Worm (Caenorhabditis elegans) whole organism, L4 larva: ENCODE measurements around the gene Y73F8A.26.

ENCODE experiments used
- D1046.2 ChIP-seq: fragments of 200-800 bp; sonication (Bioruptor generic); IDR thresholded peaks from 2 replicates; pipeline ENCODE4 v1.3.6; 2022; ENCODE audit warnings: missing genetic modification characterization, missing compliant biosample characterization
- T26A8.4 ChIP-seq: fragments of 200-800 bp; sonication (Bioruptor generic); IDR thresholded peaks from 2 replicates; pipeline ENCODE4 v1.3.6; 2022; ENCODE audit warnings: missing genetic modification characterization, missing compliant biosample characterization
- Y5F2A.4 ChIP-seq: fragments of 200-800 bp; sonication (Bioruptor generic); optimal IDR thresholded peaks from 2 replicates; lab custom pipeline; 2018; ENCODE audit warnings: mild to moderate bottlenecking, missing genetic modification characterization, missing compliant biosample characterization
- ZK337.2 ChIP-seq: fragments of 200-800 bp; sonication (Bioruptor generic); IDR thresholded peaks from 2 replicates; pipeline ENCODE4 v1.3.6; 2022; ENCODE audit warnings: missing genetic modification reagents, missing genetic modification characterization, missing compliant biosample characterization
- ceh-20 ChIP-seq: fragments of 200-800 bp; sonication (Bioruptor generic); IDR thresholded peaks from 2 replicates; pipeline ENCODE4 v1.3.6; 2022; ENCODE audit warnings: missing genetic modification reagents, missing genetic modification characterization, missing compliant biosample characterization
- ceh-28 ChIP-seq: fragments of 150-350 bp; optimal IDR thresholded peaks from 2 replicates; lab custom pipeline; 2014; ENCODE audit warnings: missing biosample characterization, missing genetic modification reagents, missing genetic modification characterization
- cey-2 ChIP-seq: sonication (generic microtip); optimal IDR thresholded peaks from 3 replicates; lab custom pipeline; 2017; ENCODE audit warnings: missing genetic modification characterization, mild to moderate bottlenecking, missing compliant biosample characterization, antibody characterized with exemption, borderline replicate concordance; ENCODE audit not compliant: insufficient read depth
- daf-12 ChIP-seq: fragments of 150-350 bp; optimal IDR thresholded peaks from 2 replicates; lab custom pipeline; 2014; ENCODE audit warnings: missing biosample characterization, missing genetic modification reagents, missing genetic modification characterization
- duxl-1 ChIP-seq: sonication (generic microtip); optimal IDR thresholded peaks from 2 replicates; lab custom pipeline; 2016; ENCODE audit warnings: mild to moderate bottlenecking, missing genetic modification characterization, moderate library complexity, missing compliant biosample characterization; ENCODE audit not compliant: poor library complexity
- dve-1 ChIP-seq: sonication (generic microtip); optimal IDR thresholded peaks from 2 replicates; lab custom pipeline; 2017; ENCODE audit warnings: antibody characterized with exemption, mild to moderate bottlenecking, missing genetic modification characterization, missing compliant biosample characterization; ENCODE audit not compliant: insufficient read depth
- fos-1 ChIP-seq: fragments of 150-350 bp; optimal IDR thresholded peaks from 2 replicates; lab custom pipeline; 2014; ENCODE audit warnings: missing biosample characterization, missing genetic modification characterization
- gei-8 ChIP-seq: fragments of 200-800 bp; sonication (Bioruptor generic); optimal IDR thresholded peaks from 2 replicates; lab custom pipeline; 2018; ENCODE audit warnings: mild to moderate bottlenecking, missing genetic modification characterization, missing compliant biosample characterization
- hif-1 ChIP-seq, 2 experiments: sonication (generic microtip); optimal IDR thresholded peaks; 2 replicates each; lab custom pipeline; 2016 to 2017; ENCODE audit warnings: missing compliant biosample characterization in 2 of 2, missing genetic modification characterization in 2 of 2, missing genetic modification reagents in 2 of 2, missing genotype in 2 of 2, mild to moderate bottlenecking in 1 of 2
- lin-13 ChIP-seq: fragments of 150-350 bp; optimal IDR thresholded peaks from 2 replicates; lab custom pipeline; 2014; ENCODE audit warnings: missing biosample characterization, missing genetic modification reagents, missing genetic modification characterization
- lin-15B ChIP-seq: fragments of 150-350 bp; sonication (generic microtip); optimal IDR thresholded peaks from 3 replicates; lab custom pipeline; 2014; ENCODE audit warnings: missing biosample characterization, missing genetic modification characterization
- mep-1 ChIP-seq: fragments of 150-350 bp; sonication (generic microtip); optimal IDR thresholded peaks from 3 replicates; lab custom pipeline; 2014; ENCODE audit warnings: missing biosample characterization, missing genetic modification characterization
- mes-2 ChIP-seq: sonication (generic microtip); optimal IDR thresholded peaks from 2 replicates; lab custom pipeline; 2016; ENCODE audit warnings: missing genotype, mild to moderate bottlenecking, missing genetic modification characterization, missing compliant biosample characterization; ENCODE audit not compliant: poor library complexity, severe bottlenecking
- nhr-10 ChIP-seq: fragments of 150-350 bp; optimal IDR thresholded peaks from 2 replicates; lab custom pipeline; 2014; ENCODE audit warnings: missing biosample characterization, missing genetic modification characterization
- nhr-41 ChIP-seq: fragments of 200-800 bp; sonication (Bioruptor generic); IDR thresholded peaks from 2 replicates; pipeline ENCODE4 v1.3.6; 2022; ENCODE audit warnings: missing genetic modification reagents, missing genetic modification characterization, missing compliant biosample characterization
- nhr-42 ChIP-seq: fragments of 200-800 bp; sonication (Bioruptor generic); IDR thresholded peaks from 2 replicates; pipeline ENCODE4 v1.3.6; 2022; ENCODE audit warnings: missing genetic modification characterization, missing compliant biosample characterization
- nhr-6 ChIP-seq: fragments of 150-350 bp; optimal IDR thresholded peaks from 2 replicates; lab custom pipeline; 2014; ENCODE audit warnings: missing biosample characterization, missing genetic modification characterization
- php-3 ChIP-seq: fragments of 200-800 bp; sonication (Bioruptor generic); IDR thresholded peaks from 2 replicates; pipeline ENCODE4 v1.3.6; 2022; ENCODE audit warnings: missing genetic modification reagents, missing genetic modification characterization, missing compliant biosample characterization
- rbr-2 ChIP-seq: sonication (generic microtip); optimal IDR thresholded peaks from 2 replicates; lab custom pipeline; 2016; ENCODE audit warnings: missing genotype, missing genetic modification characterization, missing compliant biosample characterization
- skn-1 ChIP-seq: fragments of 150-350 bp; optimal IDR thresholded peaks from 2 replicates; lab custom pipeline; 2014; ENCODE audit warnings: missing biosample characterization, missing genetic modification characterization
- snpc-1.2 ChIP-seq: fragments of 200-800 bp; sonication (Bioruptor generic); IDR thresholded peaks from 2 replicates; pipeline ENCODE4 v1.3.6; 2022; ENCODE audit warnings: missing genetic modification reagents, missing genetic modification characterization, missing compliant biosample characterization
- snpc-4 ChIP-seq: fragments of 150-350 bp; optimal IDR thresholded peaks from 2 replicates; lab custom pipeline; 2014; ENCODE audit warnings: missing biosample characterization, missing genetic modification characterization
- spr-1 ChIP-seq: sonication (generic microtip); optimal IDR thresholded peaks from 2 replicates; lab custom pipeline; 2016; ENCODE audit warnings: mild to moderate bottlenecking, missing genetic modification characterization, missing compliant biosample characterization
- unc-62 ChIP-seq, 3 experiments: fragments of 150-350 bp in 1 of 3; sonication (generic microtip); optimal IDR thresholded peaks in 2 of 3; peaks in 1 of 3; 1 replicate in 1 of 3; 2 replicates in 2 of 3; lab custom pipeline; 2014 to 2017; ENCODE audit warnings: missing biosample characterization in 3 of 3, missing genetic modification characterization in 3 of 3, missing genetic modification reagents in 3 of 3, missing genotype in 1 of 3
- zip-11 ChIP-seq: fragments of 200-800 bp; sonication (Bioruptor generic); IDR thresholded peaks from 2 replicates; pipeline ENCODE4 v1.3.6; 2022; ENCODE audit warnings: missing genetic modification characterization, missing compliant biosample characterization

The Y73F8A.26 gene

ce11 chrIV:15473588-15474271, at the start of gene Y73F8A.26 (continued):
- TF ChIP-seq mep-1 (no peak), zip-11 (GFP tag; lab: Robert Waterston, UW) (no peak), rbr-2 (tag; lab: Kevin White, UChicago) (no peak), cey-2 (tag; lab: Kevin White, UChicago) (no peak), D1046.2 (GFP tag; lab: Robert Waterston, UW) (no peak), dve-1 (tag; lab: Kevin White, UChicago) (no peak), mes-2 (tag; lab: Kevin White, UChicago) (no peak), unc-62 (GFP tag; optimal IDR thresholded peaks at IDR 0.05 in 1 of 2; lab: Kevin White, UChicago) (no peak), unc-62 (tag; optimal IDR thresholded peaks at IDR 0.05; lab: Kevin White, UChicago) (no peak), nhr-41 (no peak), lin-15B (tag; lab: Kevin White, UChicago) (no peak), php-3 (GFP tag; lab: Robert Waterston, UW) (no peak), hif-1 (tag; optimal IDR thresholded peaks at IDR 0.05; lab: Kevin White, UChicago) (no peak), skn-1 (tag; lab: Kevin White, UChicago) (no peak), spr-1 (tag; lab: Kevin White, UChicago) (no peak), T26A8.4 (no peak)

ce11 chrIV:15433805-15434204, 39.7 kb upstream of the Y73F8A.26 start:
- peak; percentile 46 for TF ChIP-seq mep-1
- TF ChIP-seq snpc-1.2 (GFP tag; lab: Robert Waterston, UW) = peak; percentile 96
- TF ChIP-seq snpc-4 (tag; lab: Kevin White, UChicago) = no peak
- TF ChIP-seq, all 104 proteins: peak for 2

- TF ChIP-seq snpc-1.2 (GFP tag; lab: Robert Waterston, UW) = peak; percentile 79
Observed at ce11 chrIV:15435345-15435971, 38.0 kb upstream of the Y73F8A.26 start.

ce11 chrIV:15441308-15441707, 32.2 kb upstream of the Y73F8A.26 start, which contains the start of gene Y73F8A.22:
Gene Y73F8A.22, minus strand, starts transcription at chrIV:15441408.
- TF ChIP-seq fos-1 = no peak

ce11 chrIV:15444481-15444880, 29.0 kb upstream of the Y73F8A.26 start, which contains the start of gene Y73F8A.23:
Gene Y73F8A.23, minus strand, starts transcription at chrIV:15444581.
- TF ChIP-seq nhr-42 (no peak), ceh-20 (GFP tag; lab: Robert Waterston, UW) (no peak), ZK337.2 (no peak), nhr-10 (no peak), gei-8 (no peak), daf-12 (tag; lab: Kevin White, UChicago) (no peak), snpc-4 (tag; lab: Kevin White, UChicago) (no peak), lin-13 (GFP tag; lab: Kevin White, UChicago) (no peak), Y5F2A.4 (GFP tag; lab: Kevin White, UChicago) (no peak)

- TF ChIP-seq ceh-28 (tag; lab: Kevin White, UChicago) (peak; percentile 53), nhr-6 (tag; lab: Kevin White, UChicago) (no peak), duxl-1 (tag; lab: Kevin White, UChicago) (no peak), fos-1 (no peak)
- TF ChIP-seq, all 104 proteins: peak for 1
Observed at ce11 chrIV:15453137-15453788, 20.2 kb upstream of the Y73F8A.26 start, which contains the start of gene gtf-2H4. Gene gtf-2H4, minus strand, starts transcription at chrIV:15453187.
